Fruit fly (Drosophila melanogaster) whole organism, wandering third instar larva: ENCODE results near the gene Ref1.
A peak's percentile ranks its signal among the peaks of the same experiment; 100 is the strongest.

ENCODE experiments used
- Abd-B ChIP-seq: fragments of >200 bp; optimal IDR thresholded peaks from 2 replicates; lab custom pipeline; 2017; ENCODE audit warnings: missing biosample characterization, missing genetic modification characterization
- CG32264 ChIP-seq: fragments of 200-800 bp; sonication (Bioruptor generic); optimal IDR thresholded peaks from 2 replicates; lab custom pipeline; 2016; ENCODE audit warnings: missing biosample characterization, missing genetic modification characterization
- CG9705 ChIP-seq: fragments of 200-800 bp; sonication (Bioruptor generic); optimal IDR thresholded peaks from 2 replicates; lab custom pipeline; 2018; ENCODE audit warnings: missing biosample characterization, mild to moderate bottlenecking, missing genetic modification characterization
- CrebA ChIP-seq: fragments of 200-800 bp; sonication (Bioruptor generic); optimal IDR thresholded peaks from 2 replicates; lab custom pipeline; 2016; ENCODE audit warnings: missing biosample characterization, mild to moderate bottlenecking, missing genetic modification characterization, borderline replicate concordance
- Dfd ChIP-seq: fragments of >200 bp; optimal IDR thresholded peaks from 2 replicates; lab custom pipeline; 2017; ENCODE audit warnings: missing biosample characterization, missing genetic modification characterization
- Dif ChIP-seq: fragments of 200-275, 200-300 bp; sonication (Bioruptor generic); optimal IDR thresholded peaks from 2 replicates; lab custom pipeline; 2018; ENCODE audit warnings: missing biosample characterization, missing genetic modification characterization; ENCODE audit not compliant: partially characterized antibody
- GATAd ChIP-seq: sonication (Bioruptor generic); optimal IDR thresholded peaks from 2 replicates; lab custom pipeline; 2016; ENCODE audit warnings: missing biosample characterization, missing genetic modification characterization
- HLH106 ChIP-seq: fragments of 200-800 bp; optimal IDR thresholded peaks from 3 replicates; lab custom pipeline; 2019; ENCODE audit warnings: missing biosample characterization, mild to moderate bottlenecking, missing genetic modification characterization, moderate library complexity
- Hnf4 ChIP-seq: fragments of 200-800 bp; sonication (Bioruptor generic); optimal IDR thresholded peaks from 2 replicates; lab custom pipeline; 2016; ENCODE audit warnings: missing biosample characterization, mild to moderate bottlenecking, missing genetic modification characterization
- Hr83 ChIP-seq: fragments of 200-300 bp; sonication (Bioruptor generic); optimal IDR thresholded peaks from 2 replicates; lab custom pipeline; 2016; ENCODE audit warnings: missing biosample characterization, mild to moderate bottlenecking, missing genetic modification characterization, moderate library complexity; ENCODE audit not compliant: poor library complexity, severe bottlenecking
- Jra ChIP-seq: sonication (Bioruptor generic); optimal IDR thresholded peaks from 2 replicates; lab custom pipeline; 2016; ENCODE audit warnings: missing biosample characterization, missing genetic modification characterization
- Mio ChIP-seq: sonication (Bioruptor generic); optimal IDR thresholded peaks from 2 replicates; lab custom pipeline; 2016; ENCODE audit warnings: missing biosample characterization, missing genetic modification characterization
- N ChIP-seq: fragments of >200 bp; optimal IDR thresholded peaks from 2 replicates; lab custom pipeline; 2018; ENCODE audit warnings: missing biosample characterization, missing external identifiers, missing genetic modification characterization
- Rel ChIP-seq, 2 experiments: fragments of 200-800 bp; sonication (Bioruptor generic) in 1 of 2; optimal IDR thresholded peaks; 2 replicates in 1 of 2; 3 replicates in 1 of 2; lab custom pipeline; 2016 to 2019; ENCODE audit warnings: mild to moderate bottlenecking in 2 of 2, missing biosample characterization in 2 of 2, missing genetic modification characterization in 2 of 2, moderate library complexity in 1 of 2
- brk ChIP-seq: fragments of 200-800 bp; sonication (Bioruptor generic); optimal IDR thresholded peaks from 2 replicates; lab custom pipeline; 2016; ENCODE audit warnings: missing biosample characterization, mild to moderate bottlenecking, missing genetic modification characterization
- dl ChIP-seq, 2 experiments: fragments of 175-275, 200-275 bp in 1 of 2; fragments of 200-275 bp in 1 of 2; sonication (Bioruptor generic); optimal IDR thresholded peaks; lab custom pipeline; 2018; ENCODE audit warnings: mild to moderate bottlenecking in 2 of 2, missing biosample characterization in 2 of 2, missing genetic modification characterization in 2 of 2, moderate library complexity in 2 of 2; ENCODE audit not compliant: partially characterized antibody in 2 of 2, insufficient read depth in 1 of 2
- dmrt93B ChIP-seq: fragments of 200-800 bp; sonication (Bioruptor generic); optimal IDR thresholded peaks from 2 replicates; lab custom pipeline; 2018; ENCODE audit warnings: missing biosample characterization, mild to moderate bottlenecking, missing genetic modification characterization
- ey ChIP-seq: fragments of 200-800 bp; sonication (Bioruptor generic); optimal IDR thresholded peaks from 2 replicates; lab custom pipeline; 2016; ENCODE audit warnings: missing biosample characterization, missing genetic modification characterization
- fru ChIP-seq: fragments of 200-800 bp; sonication (Bioruptor generic); optimal IDR thresholded peaks from 3 replicates; lab custom pipeline; 2016; ENCODE audit warnings: missing biosample characterization, mild to moderate bottlenecking, missing genetic modification characterization
- h ChIP-seq: fragments of 200-800 bp; sonication (Bioruptor generic); optimal IDR thresholded peaks from 3 replicates; lab custom pipeline; 2016; ENCODE audit warnings: missing biosample characterization, mild to moderate bottlenecking, missing genetic modification characterization
- lola ChIP-seq: fragments of >200 bp; optimal IDR thresholded peaks from 2 replicates; lab custom pipeline; 2017; ENCODE audit warnings: missing biosample characterization, missing genetic modification characterization
- pan ChIP-seq: fragments of >200 bp; optimal IDR thresholded peaks from 2 replicates; lab custom pipeline; 2017
- psq ChIP-seq: fragments of 200-800 bp; sonication (Bioruptor generic); optimal IDR thresholded peaks from 3 replicates; lab custom pipeline; 2017; ENCODE audit warnings: missing biosample characterization, mild to moderate bottlenecking, missing genetic modification characterization, moderate library complexity
- sage ChIP-seq: fragments of 200-800 bp; sonication (Bioruptor generic); optimal IDR thresholded peaks from 2 replicates; lab custom pipeline; 2016; ENCODE audit warnings: missing biosample characterization, mild to moderate bottlenecking, missing genetic modification characterization
- sv ChIP-seq: fragments of 200-800 bp; sonication (Bioruptor generic); optimal IDR thresholded peaks from 3 replicates; lab custom pipeline; 2016; ENCODE audit warnings: missing biosample characterization, missing genetic modification characterization
- usp ChIP-seq: fragments of >200 bp; optimal IDR thresholded peaks from 2 replicates; lab custom pipeline; 2017; ENCODE audit warnings: missing biosample characterization, missing genetic modification characterization
- woc ChIP-seq: sonication (Bioruptor generic); optimal IDR thresholded peaks from 2 replicates; lab custom pipeline; 2016; ENCODE audit warnings: missing biosample characterization, mild to moderate bottlenecking, missing genetic modification characterization

Ref1 gene

DNA sequence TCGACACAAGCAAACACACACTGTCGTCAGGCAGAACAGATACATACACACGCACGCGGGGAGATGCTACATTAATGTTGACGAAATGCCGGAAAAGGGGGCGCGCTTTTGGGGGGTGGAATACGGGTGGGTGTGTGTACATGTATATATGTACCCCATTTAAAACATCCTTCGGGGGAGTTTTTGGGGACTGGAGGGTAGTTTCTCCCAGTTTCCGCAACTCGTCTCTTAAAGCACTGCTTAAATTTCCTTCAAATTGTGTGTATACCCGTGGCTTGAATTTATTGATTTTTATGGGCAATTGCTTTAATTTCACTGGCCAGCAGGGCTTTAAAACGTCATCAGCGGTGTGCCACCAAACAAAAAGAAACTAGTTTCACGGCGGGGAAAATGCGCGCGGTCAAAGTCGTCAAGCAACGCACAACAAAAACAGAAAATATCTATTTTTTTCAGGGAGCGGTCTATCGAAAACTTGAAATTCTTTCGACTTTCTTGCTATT is 42.9 kb upstream of the Ref1 start:
- TF ChIP-seq CrebA (GFP tag; lab: Kevin White, UChicago) (no peak), Dif (no peak), usp (GFP tag; lab: Kevin White, UChicago) (no peak), Mio (GFP tag; lab: Kevin White, UChicago) (no peak), Abd-B (no peak), fru (GFP tag; lab: Kevin White, UChicago) (no peak), Hnf4 (GFP tag; lab: Kevin White, UChicago) (no peak), CG32264 (GFP tag; lab: Kevin White, UChicago) (no peak), sv (GFP tag; lab: Kevin White, UChicago) (no peak), lola (GFP tag; lab: Kevin White, UChicago) (no peak), Dfd (GFP tag; lab: Kevin White, UChicago) (no peak), GATAd (GFP tag; lab: Kevin White, UChicago) (no peak), pan (lab: Kevin White, UChicago) (no peak), Rel (GFP tag; optimal IDR thresholded peaks at IDR 0.05; lab: Kevin White, UChicago) (no peak), Rel (tag; optimal IDR thresholded peaks at IDR 0.05; lab: Kevin White, UChicago) (no peak)

DNA sequence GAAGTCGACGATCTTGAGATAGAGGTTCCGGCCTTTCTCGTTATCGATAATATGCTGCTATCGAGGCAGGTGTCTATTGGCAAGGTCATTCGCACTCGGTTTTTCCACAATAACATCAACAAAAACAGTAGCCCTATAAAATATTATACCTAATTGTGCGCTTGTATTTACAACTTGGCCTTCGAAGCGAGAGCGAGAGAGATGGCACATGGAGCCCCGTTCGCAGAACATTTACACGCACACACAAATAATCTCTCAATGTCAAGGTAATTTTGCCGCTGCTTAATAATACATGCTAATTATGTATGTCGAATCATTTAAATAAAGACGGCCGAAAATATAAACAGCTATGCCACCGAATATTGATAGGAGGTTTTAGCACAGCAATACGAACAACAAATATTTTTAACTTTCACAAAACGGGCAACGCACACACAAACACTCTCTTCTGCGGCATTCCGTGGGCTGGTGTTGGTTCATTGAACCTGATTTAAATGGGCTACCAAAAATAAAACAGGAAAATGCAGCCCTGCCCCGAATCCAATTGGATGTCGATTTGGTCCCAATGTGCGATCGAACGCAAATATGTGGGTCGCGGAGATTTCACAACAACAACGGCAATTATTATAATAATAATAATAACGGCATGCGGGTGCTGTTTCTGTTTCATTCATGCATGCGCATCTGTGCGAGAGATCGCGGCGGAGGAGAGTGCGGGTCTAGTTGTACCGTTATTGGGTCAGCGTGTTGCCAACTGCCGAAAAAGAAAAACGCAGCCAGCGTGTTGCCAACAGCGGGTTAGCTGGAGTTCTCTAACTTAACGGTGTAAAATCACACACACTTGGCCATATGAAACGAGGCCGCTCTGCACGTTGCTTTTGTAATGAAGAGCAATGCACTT is 42.2 kb upstream of the Ref1 start:
- peak in 1 of 2 experiments; percentile 66 for TF ChIP-seq dl (GFP tag; optimal IDR thresholded peaks at IDR 0.05; lab: Kevin White, UChicago; ENCODE audit: insufficient read depth in 1 of 2, partially characterized antibody in 2 of 2)
- no peak for TF ChIP-seq woc (GFP tag; lab: Kevin White, UChicago)

DNA sequence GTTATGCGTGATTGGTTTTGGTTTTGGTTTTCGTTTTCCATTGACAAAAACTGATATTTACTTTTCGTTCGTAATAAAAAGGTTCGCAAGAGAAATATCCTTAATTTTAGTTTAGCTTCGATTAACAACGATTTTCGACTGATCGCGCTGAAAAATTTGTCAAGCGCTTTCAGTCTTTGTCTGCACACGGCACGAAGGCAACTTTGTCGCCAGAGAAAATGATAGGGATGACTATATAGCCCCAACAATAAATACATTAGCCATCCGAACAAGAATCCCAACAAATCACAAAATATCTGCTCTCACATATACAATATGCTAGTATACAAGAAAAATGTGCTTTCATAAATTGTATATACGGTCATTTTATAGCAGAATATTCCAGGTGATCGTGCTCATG is 37.4 kb upstream of the Ref1 start, which contains the start of gene Mlp84B:
Gene Mlp84B (minus strand): TSS at position 143 of the 400 bp plus-strand sequence.
- TF ChIP-seq CG9705 (GFP tag; lab: Kevin White, UChicago) (no peak), Hnf4 (GFP tag; lab: Kevin White, UChicago) (no peak), dmrt93B (no peak), GATAd (GFP tag; lab: Kevin White, UChicago) (no peak), HLH106 (tag; lab: Kevin White, UChicago) (no peak), Dif (no peak), Jra (no peak), sv (GFP tag; lab: Kevin White, UChicago) (no peak), h (GFP tag; lab: Kevin White, UChicago) (no peak), Hr83 (GFP tag; lab: Kevin White, UChicago) (no peak), ey (GFP tag; lab: Kevin White, UChicago) (no peak)
- TF ChIP-seq, all 38 proteins: peak for 0

DNA sequence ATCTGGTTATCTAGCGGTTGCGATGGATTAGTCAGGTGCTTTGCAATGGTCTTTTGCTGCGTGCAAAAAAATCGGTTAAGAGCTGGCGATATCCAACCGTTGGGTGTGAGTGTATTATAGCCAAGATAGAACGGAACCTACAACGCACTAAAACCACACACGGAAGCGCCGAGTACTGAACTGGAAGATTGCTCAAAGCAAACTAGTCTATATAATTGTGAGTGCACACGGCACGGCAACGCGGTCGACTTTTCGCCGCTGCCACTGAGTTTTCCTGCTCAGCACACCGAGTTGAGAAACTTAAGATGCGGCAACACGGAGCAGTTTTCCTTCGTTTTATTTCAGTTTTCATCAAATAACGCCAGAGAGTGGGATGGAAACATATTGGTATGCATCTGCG is 36.3 kb upstream of the Ref1 start:
- TF ChIP-seq fru (GFP tag; lab: Kevin White, UChicago): no peak

DNA sequence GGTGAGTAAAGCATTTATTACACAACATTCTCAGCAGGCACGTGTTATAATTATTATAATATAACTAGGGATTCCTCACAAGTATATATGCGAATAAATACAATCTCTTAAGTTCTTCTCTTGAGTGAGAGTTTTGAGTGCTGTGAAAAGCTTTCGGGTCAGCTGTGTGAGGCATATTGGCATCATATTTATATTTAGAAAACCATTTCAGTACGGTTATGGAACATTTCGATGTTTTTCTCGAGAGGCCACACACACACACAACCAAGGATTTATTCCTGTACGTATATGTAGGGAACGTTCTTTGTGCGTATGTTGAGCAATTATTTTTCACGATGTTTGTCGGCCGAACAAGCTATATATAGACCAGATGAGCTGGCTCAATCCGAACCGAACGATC is 32.8 kb upstream of the Ref1 start:
- TF ChIP-seq psq (GFP tag; lab: Kevin White, UChicago): no peak
- no peak for TF ChIP-seq brk (GFP tag; lab: Kevin White, UChicago)
- no peak for TF ChIP-seq N (GFP tag; lab: Kevin White, UChicago)
- TF ChIP-seq sage (GFP tag; lab: Kevin White, UChicago): no peak
- no peak for TF ChIP-seq ey (GFP tag; lab: Kevin White, UChicago)
- TF ChIP-seq Dfd (GFP tag; lab: Kevin White, UChicago): no peak
- no peak for TF ChIP-seq Abd-B
- TF ChIP-seq HLH106 (tag; lab: Kevin White, UChicago): no peak
